Fruit fly (Drosophila melanogaster) whole organism, prepupa: Measurements from ENCODE around the gene Vha100-4.

Experiments used
- CG1621 ChIP-seq: fragments of 200-800 bp; sonication (Bioruptor generic); optimal IDR thresholded peaks from 3 replicates; lab custom pipeline; 2018; ENCODE audit warnings: missing biosample characterization, mild to moderate bottlenecking, missing genetic modification characterization
- CG3032 ChIP-seq: fragments of 200-800 bp; optimal IDR thresholded peaks from 2 replicates; lab custom pipeline; 2019; ENCODE audit warnings: missing biosample characterization, mild to moderate bottlenecking, missing genetic modification characterization, moderate library complexity
- CG6854 ChIP-seq: fragments of 200-800 bp; sonication (Bioruptor generic); optimal IDR thresholded peaks from 2 replicates; lab custom pipeline; 2017; ENCODE audit warnings: missing biosample characterization, mild to moderate bottlenecking, missing genetic modification characterization
- CG9139 ChIP-seq: fragments of 200-800 bp; sonication (Bioruptor generic); optimal IDR thresholded peaks from 3 replicates; lab custom pipeline; 2017; ENCODE audit warnings: missing biosample characterization, mild to moderate bottlenecking, missing genetic modification characterization
- Eip75B ChIP-seq: fragments of 200-800 bp; sonication (Bioruptor generic); optimal IDR thresholded peaks from 3 replicates; lab custom pipeline; 2016; ENCODE audit warnings: missing biosample characterization, missing genetic modification characterization
- Sox102F ChIP-seq: fragments of 200-800 bp; sonication (Bioruptor generic); optimal IDR thresholded peaks from 2 replicates; lab custom pipeline; 2016; ENCODE audit warnings: missing biosample characterization, mild to moderate bottlenecking, missing genetic modification characterization

DNA sequence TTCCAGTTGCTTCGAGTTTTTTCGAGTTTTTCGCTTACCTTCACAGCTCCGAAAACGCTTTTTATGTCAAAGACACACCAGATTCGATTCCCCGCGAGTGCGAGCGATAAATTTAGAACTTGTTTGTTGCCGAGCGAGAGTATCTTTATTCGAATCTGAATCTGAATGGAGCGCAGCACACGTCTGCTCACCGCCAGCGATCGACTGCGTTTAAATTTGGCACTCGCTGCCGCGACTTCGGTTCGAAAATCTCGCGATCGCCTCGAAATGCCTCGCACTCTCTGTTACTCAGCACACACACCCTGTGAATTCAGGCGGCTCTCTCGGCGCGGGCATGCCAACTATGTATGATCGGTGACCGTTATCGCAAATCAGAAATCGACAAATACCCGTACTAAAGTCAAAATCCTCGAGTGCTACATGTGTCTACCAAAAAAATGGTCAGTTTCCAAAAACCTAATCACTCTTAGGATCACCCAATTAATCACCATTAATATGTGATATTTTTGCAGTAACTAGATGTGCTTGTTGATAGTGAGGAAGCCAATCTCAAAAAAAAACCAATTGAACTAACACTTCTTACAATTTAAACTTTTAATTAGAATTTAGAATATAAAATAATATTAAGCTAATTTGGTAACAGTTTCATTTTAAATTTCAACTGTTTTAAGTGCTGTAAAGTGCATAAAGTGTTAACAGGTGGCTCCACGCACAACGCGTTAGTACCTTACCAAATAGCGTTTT, 9.5 kb upstream of the Vha100-4 start, which contains the start of gene Vha100-2:
- TF ChIP-seq CG6854 (GFP tag; lab: Kevin White, UChicago) = peak; percentile 59
- TF ChIP-seq Eip75B (GFP tag; lab: Kevin White, UChicago) = no peak
- TF ChIP-seq Sox102F = peak; percentile 61
- no peak for TF ChIP-seq CG9139 (GFP tag; lab: Kevin White, UChicago)
- no peak for TF ChIP-seq CG3032 (tag; lab: Kevin White, UChicago)
- TF ChIP-seq CG1621 (tag; lab: Kevin White, UChicago) = no peak
